Fruit fly (Drosophila melanogaster): ENCODE data around the gene CG9588.

CG9588 gene

dm6 chr3R:13676137-13677086 lies at the start of gene CG9588, which contains the start of gene Lkb1:
CG9588 (minus strand) TSS chr3R:13676681.
Lkb1 (plus strand) TSS chr3R:13676549.
- TF ChIP-seq lola (GFP tag; optimal IDR thresholded peaks at IDR 0.05), result no peak
- no peak for TF ChIP-seq Myc (optimal IDR thresholded peaks at IDR 0.05)
- TF ChIP-seq Sp1 (GFP tag; optimal IDR thresholded peaks at IDR 0.05), result peak; percentile 13
- no peak for TF ChIP-seq Dfd (GFP tag; optimal IDR thresholded peaks at IDR 0.05)
- peak in 1 of 2 experiments; percentile 80 for TF ChIP-seq foxo (GFP tag; optimal IDR thresholded peaks at IDR 0.05)
- TF ChIP-seq rgr (GFP tag; optimal IDR thresholded peaks at IDR 0.05), result peak; percentile 62
- no peak for TF ChIP-seq woc (GFP tag; optimal IDR thresholded peaks at IDR 0.05)
- peak; percentile 27 for TF ChIP-seq HLH106 (tag; optimal IDR thresholded peaks at IDR 0.05)
- TF ChIP-seq Rel (GFP tag; optimal IDR thresholded peaks at IDR 0.05), result no peak
- TF ChIP-seq Rel (tag; optimal IDR thresholded peaks at IDR 0.05), result peak; percentile 79
- peak; percentile 66 for TF ChIP-seq br (GFP tag; optimal IDR thresholded peaks at IDR 0.05)
- TF ChIP-seq jim (GFP tag; optimal IDR thresholded peaks at IDR 0.05), result peak; percentile 51
- TF ChIP-seq fru (GFP tag; optimal IDR thresholded peaks at IDR 0.05), result peak; percentile 69
- no peak for TF ChIP-seq CG32264 (GFP tag; optimal IDR thresholded peaks at IDR 0.05)
- TF ChIP-seq sv (GFP tag; optimal IDR thresholded peaks at IDR 0.05), result peak; percentile 39
- no peak for TF ChIP-seq dsf (GFP tag; optimal IDR thresholded peaks at IDR 0.05; ENCODE audit: borderline replicate concordance)
- no peak for TF ChIP-seq Hr78 (GFP tag; optimal IDR thresholded peaks at IDR 0.05)
- TF ChIP-seq psq (GFP tag; optimal IDR thresholded peaks at IDR 0.05), result peak; percentile 56
- TF ChIP-seq dl (GFP tag; optimal IDR thresholded peaks at IDR 0.05; ENCODE audit: insufficient read depth in 1 of 2, partially characterized antibody in 2 of 2), result no peak
- TF ChIP-seq N (GFP tag; optimal IDR thresholded peaks at IDR 0.05), result no peak
- no peak for TF ChIP-seq CrebA (GFP tag; optimal IDR thresholded peaks at IDR 0.05; ENCODE audit: borderline replicate concordance)
- TF ChIP-seq Mio (GFP tag; optimal IDR thresholded peaks at IDR 0.05), result no peak
- peak; percentile 66 for TF ChIP-seq OdsH (GFP tag; optimal IDR thresholded peaks at IDR 0.05)
- no peak for TF ChIP-seq pan (optimal IDR thresholded peaks at IDR 0.05)
- peak; percentile 77 for TF ChIP-seq ey (GFP tag; optimal IDR thresholded peaks at IDR 0.05)
- TF ChIP-seq h (GFP tag; optimal IDR thresholded peaks at IDR 0.05), result peak; percentile 56
- no peak for TF ChIP-seq Dif (GFP tag; optimal IDR thresholded peaks at IDR 0.05; ENCODE audit: partially characterized antibody)
- TF ChIP-seq Hr83 (GFP tag; optimal IDR thresholded peaks at IDR 0.05; ENCODE audit: poor library complexity, severe bottlenecking), result peak; percentile 53
- TF ChIP-seq tai (GFP tag; optimal IDR thresholded peaks at IDR 0.05), result no peak
- TF ChIP-seq sage (GFP tag; optimal IDR thresholded peaks at IDR 0.05), result no peak

- TF ChIP-seq Hr78 (GFP tag; optimal IDR thresholded peaks at IDR 0.05) (no peak), woc (GFP tag; optimal IDR thresholded peaks at IDR 0.05) (no peak), usp (GFP tag; optimal IDR thresholded peaks at IDR 0.05) (no peak), CrebA (GFP tag; optimal IDR thresholded peaks at IDR 0.05; ENCODE audit: borderline replicate concordance) (no peak), jim (GFP tag; optimal IDR thresholded peaks at IDR 0.05) (no peak), OdsH (GFP tag; optimal IDR thresholded peaks at IDR 0.05) (no peak), dl (GFP tag; optimal IDR thresholded peaks at IDR 0.05; ENCODE audit: insufficient read depth in 1 of 2, partially characterized antibody in 2 of 2) (no peak), Abd-B (GFP tag; optimal IDR thresholded peaks at IDR 0.05) (no peak), HLH106 (tag; optimal IDR thresholded peaks at IDR 0.05) (no peak), Rel (GFP tag; optimal IDR thresholded peaks at IDR 0.05) (no peak), Rel (tag; optimal IDR thresholded peaks at IDR 0.05) (no peak), foxo (GFP tag; optimal IDR thresholded peaks at IDR 0.05) (no peak), brk (GFP tag; optimal IDR thresholded peaks at IDR 0.05) (no peak)
Measured at dm6 chr3R:13724029-13724638, 47.7 kb upstream of the CG9588 start.

- TF ChIP-seq dl (GFP tag; optimal IDR thresholded peaks at IDR 0.05; ENCODE audit: insufficient read depth in 1 of 2, partially characterized antibody in 2 of 2), result no peak
- no peak for TF ChIP-seq Hr83 (GFP tag; optimal IDR thresholded peaks at IDR 0.05; ENCODE audit: poor library complexity, severe bottlenecking)
- no peak for TF ChIP-seq OdsH (GFP tag; optimal IDR thresholded peaks at IDR 0.05)
- no peak for TF ChIP-seq sv (GFP tag; optimal IDR thresholded peaks at IDR 0.05)
- TF ChIP-seq GATAd (GFP tag; optimal IDR thresholded peaks at IDR 0.05), result no peak
- no peak for TF ChIP-seq Sp1 (GFP tag; optimal IDR thresholded peaks at IDR 0.05)
- TF ChIP-seq Dfd (GFP tag; optimal IDR thresholded peaks at IDR 0.05), result no peak
- no peak for TF ChIP-seq h (GFP tag; optimal IDR thresholded peaks at IDR 0.05)
- no peak for TF ChIP-seq Abd-B (GFP tag; optimal IDR thresholded peaks at IDR 0.05)
- no peak for TF ChIP-seq Hr78 (GFP tag; optimal IDR thresholded peaks at IDR 0.05)
- TF ChIP-seq Hnf4 (GFP tag; optimal IDR thresholded peaks at IDR 0.05), result no peak
- TF ChIP-seq Jra (GFP tag; optimal IDR thresholded peaks at IDR 0.05), result no peak
- TF ChIP-seq Dif (GFP tag; optimal IDR thresholded peaks at IDR 0.05; ENCODE audit: partially characterized antibody), result no peak
- no peak for TF ChIP-seq rgr (GFP tag; optimal IDR thresholded peaks at IDR 0.05)
- TF ChIP-seq ey (GFP tag; optimal IDR thresholded peaks at IDR 0.05), result no peak
Measured at dm6 chr3R:13722451-13722850, 46.0 kb upstream of the CG9588 start.
